Fruit fly (Drosophila melanogaster) S2 (cell line): Measurements from ENCODE around the gene Top2.

Experiments
- CG8478 ChIP-seq: fragments of >200 bp; optimal IDR thresholded peaks from 2 replicates; lab custom pipeline; 2018
- CTCF ChIP-seq, 2 experiments: fragments of >200 bp; optimal IDR thresholded peaks; 2 replicates each; lab custom pipeline; 2018

The Top2 gene

dm6 chr2L:19439598-19440230 lies 13.6 kb downstream of the Top2 start:
- TF ChIP-seq CG8478 (no peak), CTCF (optimal IDR thresholded peaks at IDR 0.05; lab: Kevin White, UChicago) (no peak)

DNA sequence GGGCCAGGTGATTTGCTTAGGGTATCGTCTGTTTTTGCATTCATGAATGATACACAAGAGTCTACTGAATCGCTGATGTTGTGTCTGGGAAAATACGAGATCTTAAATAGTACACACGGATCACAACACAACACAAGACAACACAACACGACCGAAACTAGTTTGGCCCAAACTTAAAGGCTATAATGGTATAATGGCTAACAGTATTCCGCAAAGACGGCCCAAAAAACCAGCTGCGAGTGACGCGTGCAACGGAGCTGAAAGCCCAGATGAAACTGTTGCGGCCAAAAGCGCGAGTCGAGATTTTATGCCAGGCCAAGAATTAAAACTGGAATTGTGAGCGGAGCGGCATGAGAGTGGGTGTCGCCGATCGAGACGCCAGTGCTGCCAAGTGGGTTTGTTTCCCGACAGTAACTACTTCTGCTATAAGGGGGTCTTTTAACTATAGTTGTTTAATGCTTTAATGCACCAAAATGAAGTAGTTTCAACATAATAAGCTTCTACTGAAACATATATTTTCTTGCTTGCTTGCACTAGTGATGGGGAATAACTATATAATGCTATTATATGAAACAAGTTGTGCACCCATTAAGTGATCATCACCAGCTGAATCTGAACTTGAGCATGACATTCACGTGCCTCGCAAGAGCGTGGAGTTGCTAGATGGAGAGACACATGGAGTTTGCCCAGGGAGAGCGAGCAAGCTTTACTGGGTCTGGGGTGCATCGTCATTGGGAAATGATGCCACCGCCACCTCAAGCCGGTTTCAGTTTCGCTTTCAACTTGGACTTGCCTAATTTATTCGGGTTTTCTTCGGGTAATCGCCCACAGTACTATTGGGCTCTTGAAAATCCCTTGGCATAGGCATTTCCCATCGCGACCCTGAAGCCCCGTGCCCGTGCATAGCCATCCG lies 14.3 kb downstream of the Top2 start:
- TF ChIP-seq CTCF (optimal IDR thresholded peaks at IDR 0.05; lab: Kevin White, UChicago), result no peak
- TF ChIP-seq CG8478, result no peak

DNA sequence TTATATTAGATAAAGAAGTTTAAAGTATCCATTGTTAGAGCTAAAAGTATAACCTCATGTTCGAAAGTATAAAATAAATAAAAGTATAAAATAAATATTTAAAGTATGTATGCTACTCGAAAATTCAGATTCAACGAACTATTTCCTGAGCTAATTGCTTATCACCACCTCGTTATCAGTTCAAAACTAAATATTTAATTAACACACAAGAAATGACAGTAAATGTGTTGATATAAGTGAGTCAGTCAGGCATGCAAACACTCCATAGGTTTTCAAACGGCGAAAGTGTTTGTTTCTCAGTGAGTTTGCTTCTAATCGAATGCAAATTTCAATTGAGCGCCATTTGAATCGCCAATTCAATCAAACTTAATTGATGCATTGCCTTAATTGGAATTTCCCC lies 19.0 kb downstream of the Top2 start:
- no peak for TF ChIP-seq CTCF (optimal IDR thresholded peaks at IDR 0.05; lab: Kevin White, UChicago)
- no peak for TF ChIP-seq CG8478

- no peak for TF ChIP-seq CG8478
- TF ChIP-seq CTCF (optimal IDR thresholded peaks at IDR 0.05; lab: Kevin White, UChicago), result no peak
These were observed 20.0 kb downstream of the Top2 start for dm6 chr2L:19433292-19433691.

dm6 chr2L:19432424-19433015 lies 20.8 kb downstream of the Top2 start, which contains the start of gene Rab9:
Rab9 (plus strand) TSS chr2L:19432574.
- TF ChIP-seq CG8478, result no peak
- no peak for TF ChIP-seq CTCF (optimal IDR thresholded peaks at IDR 0.05; lab: Kevin White, UChicago)

DNA sequence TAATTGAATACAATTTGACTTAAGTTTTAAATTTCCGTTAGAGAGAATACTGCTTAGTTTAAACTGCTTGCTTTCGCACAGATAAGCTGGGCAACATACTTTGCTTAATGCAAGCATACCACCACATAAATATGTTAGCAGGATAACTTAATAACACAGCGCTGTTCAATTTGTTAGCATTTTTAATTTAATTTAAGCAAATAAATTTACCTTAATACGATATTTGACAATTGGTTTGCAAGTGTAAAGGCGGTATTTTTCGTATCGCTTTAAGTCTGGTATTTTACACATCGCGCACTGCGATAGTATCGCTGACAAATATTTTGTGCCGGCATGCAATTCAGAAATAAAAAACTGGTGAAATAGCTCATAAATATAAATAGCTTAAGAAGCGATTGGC lies 22.9 kb downstream of the Top2 start, which contains the start of gene RtcB:
Gene RtcB (plus strand): TSS at position 301 of the 400 bp plus-strand sequence.
- TF ChIP-seq CG8478 (no peak), CTCF (optimal IDR thresholded peaks at IDR 0.05; lab: Kevin White, UChicago) (peak; percentile 30 to 37)

- TF ChIP-seq CTCF (optimal IDR thresholded peaks at IDR 0.05; lab: Kevin White, UChicago), result no peak
- TF ChIP-seq CG8478, result no peak
These were observed 23.6 kb downstream of the Top2 start for dm6 chr2L:19429731-19430130.

DNA sequence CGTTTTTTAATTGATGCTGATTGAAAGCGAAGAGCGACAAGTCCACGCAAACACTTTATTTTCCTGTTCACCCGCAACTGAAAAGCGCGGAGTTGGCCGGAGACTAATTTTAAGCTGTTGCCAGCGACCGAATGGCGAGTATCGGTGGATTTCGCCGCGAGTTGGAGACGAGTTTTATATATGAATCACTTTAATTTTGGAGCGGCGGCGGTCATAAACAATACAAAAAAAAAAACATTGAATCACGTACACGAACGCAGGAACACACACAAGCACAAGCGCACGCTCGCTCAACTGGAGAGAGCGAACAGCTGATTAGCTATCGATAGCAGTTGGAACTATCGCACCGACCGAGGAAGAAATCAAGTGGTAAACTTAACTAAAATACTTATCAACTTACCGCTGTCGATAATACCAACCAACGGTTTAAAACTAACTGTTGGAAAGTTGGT lies 26.9 kb downstream of the Top2 start, which contains the start of gene Pax:
Gene Pax (minus strand): TSS at position 267 of the 452 bp plus-strand sequence.
- TF ChIP-seq CG8478, result no peak
- peak in 1 of 2 experiments; percentile 40 for TF ChIP-seq CTCF (optimal IDR thresholded peaks at IDR 0.05; lab: Kevin White, UChicago)

- no peak for TF ChIP-seq CG8478
- peak; percentile 90 to 98 for TF ChIP-seq CTCF (optimal IDR thresholded peaks at IDR 0.05; lab: Kevin White, UChicago)
These were observed 27.4 kb downstream of the Top2 start for dm6 chr2L:19425765-19426329.

DNA sequence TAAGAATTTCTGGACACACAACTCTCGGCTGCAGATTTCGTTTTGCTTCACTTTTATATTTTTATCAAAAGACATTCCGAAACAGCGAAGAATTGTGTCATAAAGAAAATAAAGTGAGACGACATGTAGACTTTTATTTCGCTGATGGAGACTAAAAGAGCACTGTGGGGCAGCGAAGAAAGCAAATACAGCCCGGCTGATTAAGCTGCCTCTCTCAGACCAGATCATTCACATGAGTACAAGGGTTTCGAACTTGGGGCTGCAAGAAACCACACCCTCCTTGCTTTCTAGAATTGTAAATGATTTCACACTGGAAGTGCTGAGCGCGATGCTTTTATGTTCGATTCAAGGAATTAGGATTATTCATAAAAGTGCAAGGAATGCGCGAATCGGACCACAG lies 28.2 kb downstream of the Top2 start:
- no peak for TF ChIP-seq CG8478
- TF ChIP-seq CTCF (optimal IDR thresholded peaks at IDR 0.05; lab: Kevin White, UChicago), result peak in 1 of 2 experiments; percentile 2

DNA sequence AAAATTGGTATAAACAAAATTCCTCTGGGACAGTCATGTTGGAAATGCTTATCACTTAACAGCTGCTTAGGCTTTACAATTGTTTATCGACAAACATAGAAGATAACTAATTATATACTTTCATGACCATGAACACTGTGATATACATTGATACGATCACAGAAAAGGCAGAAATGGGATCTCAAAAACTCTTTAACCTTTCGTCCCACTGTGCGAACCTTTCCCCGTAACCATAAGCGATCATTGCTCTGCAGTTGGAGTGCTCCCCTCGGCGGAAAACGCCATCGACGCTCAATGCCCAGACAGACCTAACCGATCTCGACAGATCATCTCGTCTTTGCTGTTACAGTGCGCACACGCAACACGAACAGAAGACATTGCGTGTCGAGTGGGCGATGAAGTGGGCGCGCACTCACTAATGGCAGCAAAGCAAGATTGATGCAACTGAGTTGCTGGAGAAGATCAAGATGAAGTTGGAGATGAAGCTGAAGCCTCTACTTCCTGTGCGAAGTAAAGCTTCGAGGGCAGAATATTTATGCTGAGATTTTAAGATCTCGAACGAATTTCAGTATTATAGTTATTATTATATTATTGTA lies 28.9 kb downstream of the Top2 start:
- TF ChIP-seq CTCF (optimal IDR thresholded peaks at IDR 0.05; lab: Kevin White, UChicago) (no peak), CG8478 (no peak)

dm6 chr2L:19423467-19424122 lies 29.7 kb downstream of the Top2 start, which contains the start of the genes Alp12 and CG13085:
Alp12 (plus strand) TSS chr2L:19424050.
CG13085 (plus strand) TSS chr2L:19424050.
- no peak for TF ChIP-seq CTCF (optimal IDR thresholded peaks at IDR 0.05; lab: Kevin White, UChicago)
- no peak for TF ChIP-seq CG8478

DNA sequence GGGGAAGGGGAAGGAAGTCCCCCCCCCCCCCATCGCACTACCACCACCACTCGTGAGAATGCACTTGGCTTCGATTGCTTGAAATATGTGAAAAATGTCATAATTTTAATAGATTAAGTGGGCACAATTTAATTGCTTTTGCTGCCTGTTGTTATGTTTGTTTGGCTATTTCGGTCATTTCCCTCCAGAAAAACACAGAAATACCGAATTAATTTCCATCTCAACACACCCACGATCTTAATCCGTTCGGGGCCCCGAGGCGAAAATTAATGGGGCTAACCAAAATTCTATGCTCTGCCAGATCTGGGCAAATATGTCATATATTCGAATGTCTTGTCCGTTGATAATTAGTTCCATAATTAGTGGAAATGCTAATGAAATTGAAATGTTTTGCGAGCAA lies 30.6 kb downstream of the Top2 start:
- TF ChIP-seq CG8478, result no peak
- TF ChIP-seq CTCF (optimal IDR thresholded peaks at IDR 0.05; lab: Kevin White, UChicago), result no peak

dm6 chr2L:19421573-19421972 lies 31.7 kb downstream of the Top2 start:
- no peak for TF ChIP-seq CTCF (optimal IDR thresholded peaks at IDR 0.05; lab: Kevin White, UChicago)
- TF ChIP-seq CG8478, result no peak
